Fruit fly (Drosophila melanogaster) whole organism, pupa: ENCODE results near the gene btv.

Source experiments
- CG10348 ChIP-seq: fragments of 200-800 bp; sonication (Bioruptor generic); IDR thresholded peaks from 2 replicates; pipeline ENCODE4 v1.3.6; 2022; ENCODE audit warnings: missing biosample characterization, missing genetic modification characterization
- CG13204 ChIP-seq: fragments of 200-800 bp; sonication (Bioruptor generic); optimal IDR thresholded peaks from 2 replicates; lab custom pipeline; 2018; ENCODE audit warnings: missing biosample characterization, mild to moderate bottlenecking, missing genetic modification characterization, moderate library complexity
- CG14655 ChIP-seq: fragments of 200-800 bp; sonication (Bioruptor generic); optimal IDR thresholded peaks from 3 replicates; lab custom pipeline; 2017; ENCODE audit warnings: mild to moderate bottlenecking, missing biosample characterization, missing genetic modification reagents, missing genetic modification characterization
- CG17806 ChIP-seq: fragments of 200-800 bp; sonication (Bioruptor generic); optimal IDR thresholded peaks from 2 replicates; lab custom pipeline; 2018; ENCODE audit warnings: missing biosample characterization, mild to moderate bottlenecking, missing genetic modification characterization, moderate library complexity
- CG34367 ChIP-seq: fragments of 200-800 bp; sonication (Bioruptor generic); optimal IDR thresholded peaks from 2 replicates; lab custom pipeline; 2018; ENCODE audit warnings: missing biosample characterization, mild to moderate bottlenecking, missing genetic modification characterization
- CG8159 ChIP-seq: fragments of 200-800 bp; sonication (Bioruptor generic); optimal IDR thresholded peaks from 3 replicates; lab custom pipeline; 2018; ENCODE audit warnings: missing biosample characterization, mild to moderate bottlenecking, missing genetic modification characterization, moderate library complexity
- CG8301 ChIP-seq: fragments of 200-800 bp; sonication (Bioruptor generic); optimal IDR thresholded peaks from 2 replicates; lab custom pipeline; 2018; ENCODE audit warnings: missing biosample characterization, mild to moderate bottlenecking, missing genetic modification characterization
- CG9948 ChIP-seq: fragments of 200-800 bp; sonication (Bioruptor generic); optimal IDR thresholded peaks from 2 replicates; lab custom pipeline; 2018; ENCODE audit warnings: missing biosample characterization, mild to moderate bottlenecking, missing genetic modification characterization, moderate library complexity
- D1 ChIP-seq: fragments of 200-800 bp; sonication (Bioruptor generic); optimal IDR thresholded peaks from 2 replicates; lab custom pipeline; 2018; ENCODE audit warnings: missing biosample characterization, mild to moderate bottlenecking, missing genetic modification characterization, moderate library complexity
- EcR ChIP-seq: fragments of 200-800 bp; sonication (Bioruptor generic); optimal IDR thresholded peaks from 3 replicates; lab custom pipeline; 2019; ENCODE audit warnings: missing biosample characterization, missing genetic modification characterization, mild to moderate bottlenecking, moderate library complexity, missing genetic modification reagents
- Ets98B ChIP-seq: fragments of 200-800 bp; sonication (Bioruptor generic); IDR thresholded peaks from 2 replicates; pipeline ENCODE4 v1.3.6; 2022; ENCODE audit warnings: missing biosample characterization, missing genetic modification characterization
- Snoo ChIP-seq: fragments of 200-800 bp; sonication (Bioruptor generic); optimal IDR thresholded peaks from 3 replicates; lab custom pipeline; 2017; ENCODE audit warnings: missing biosample characterization, mild to moderate bottlenecking, missing genetic modification characterization, inconsistent platforms
- fd96Ca ChIP-seq: fragments of 200-800 bp; sonication (Bioruptor generic); IDR thresholded peaks from 3 replicates; pipeline ENCODE4 v1.3.6; 2022; ENCODE audit warnings: missing biosample characterization, missing genetic modification characterization

- TF ChIP-seq EcR (GFP tag; lab: Kevin White, UChicago) (no peak), Ets98B (GFP tag; lab: Robert Waterston, UW) (no peak), CG14655 (GFP tag; lab: Kevin White, UChicago) (no peak), D1 (tag; lab: Kevin White, UChicago) (no peak), CG34367 (tag; lab: Kevin White, UChicago) (no peak), CG17806 (tag; lab: Kevin White, UChicago) (no peak), fd96Ca (GFP tag; lab: Robert Waterston, UW) (no peak), CG8301 (tag; lab: Kevin White, UChicago) (no peak), CG9948 (tag; lab: Kevin White, UChicago) (no peak), CG10348 (GFP tag; lab: Robert Waterston, UW) (no peak), Snoo (tag; lab: Kevin White, UChicago) (no peak), CG8159 (tag; lab: Kevin White, UChicago) (no peak), CG13204 (GFP tag; lab: Kevin White, UChicago) (no peak)
Observed at dm6 chr2L:17990118-17990517, 7.8 kb upstream of the btv start, which contains the start of gene Prosbeta5R2.
